Worm (Caenorhabditis elegans) whole organism, L4 larva: ENCODE data around the gene srh-212.
A peak's percentile ranks its signal among the peaks of the same experiment; 100 is the strongest.

Source experiments
- D1046.2 ChIP-seq: fragments of 200-800 bp; sonication (Bioruptor generic); IDR thresholded peaks from 2 replicates; pipeline ENCODE4 v1.3.6; 2022; ENCODE audit warnings: missing genetic modification characterization, missing compliant biosample characterization
- F10B5.3 ChIP-seq: sonication (generic microtip); optimal IDR thresholded peaks from 2 replicates; lab custom pipeline; 2016; ENCODE audit warnings: mild to moderate bottlenecking, missing genetic modification characterization, missing compliant biosample characterization
- F26F4.8 ChIP-seq: fragments of 200-800 bp; sonication (Bioruptor generic); conservative IDR thresholded peaks from 2 replicates; pipeline ENCODE4 v1.3.6; 2022; ENCODE audit warnings: missing genetic modification characterization, missing compliant biosample characterization
- F37D6.2 ChIP-seq: sonication (generic microtip); optimal IDR thresholded peaks from 2 replicates; lab custom pipeline; 2016; ENCODE audit warnings: mild to moderate bottlenecking, missing genetic modification characterization, missing compliant biosample characterization
- F44E2.7 ChIP-seq: fragments of 200-800 bp; sonication (Bioruptor generic); IDR thresholded peaks from 2 replicates; pipeline ENCODE4 v2.1.2; 2022; ENCODE audit warnings: missing genetic modification characterization, missing compliant biosample characterization
- R02D3.7 ChIP-seq: fragments of 150-350 bp; sonication (generic microtip); optimal IDR thresholded peaks from 3 replicates; lab custom pipeline; 2014; ENCODE audit warnings: missing biosample characterization, missing genetic modification characterization
- Y5F2A.4 ChIP-seq: fragments of 200-800 bp; sonication (Bioruptor generic); optimal IDR thresholded peaks from 2 replicates; lab custom pipeline; 2018; ENCODE audit warnings: mild to moderate bottlenecking, missing genetic modification characterization, missing compliant biosample characterization
- ZK337.2 ChIP-seq: fragments of 200-800 bp; sonication (Bioruptor generic); IDR thresholded peaks from 2 replicates; pipeline ENCODE4 v1.3.6; 2022; ENCODE audit warnings: missing genetic modification reagents, missing genetic modification characterization, missing compliant biosample characterization
- ZK546.5 ChIP-seq, 2 experiments: sonication (generic microtip); optimal IDR thresholded peaks; 2 replicates each; lab custom pipeline; 2017; ENCODE audit warnings: missing biosample characterization in 2 of 2, missing genetic modification characterization in 2 of 2
- aly-2 ChIP-seq: sonication (generic microtip); optimal IDR thresholded peaks from 2 replicates; lab custom pipeline; 2018; ENCODE audit warnings: missing biosample characterization, missing genetic modification characterization
- ama-1 ChIP-seq: fragments of 150-350 bp; optimal IDR thresholded peaks from 2 replicates; lab custom pipeline; 2014; ENCODE audit warnings: inconsistent platforms, mixed read lengths
- arid-1 ChIP-seq: fragments of 200-800 bp; sonication (Bioruptor generic); conservative IDR thresholded peaks from 2 replicates; pipeline ENCODE4 v1.3.6; 2022; ENCODE audit warnings: missing genetic modification reagents, missing genetic modification characterization, missing compliant biosample characterization
- ceh-20 ChIP-seq: fragments of 200-800 bp; sonication (Bioruptor generic); IDR thresholded peaks from 2 replicates; pipeline ENCODE4 v1.3.6; 2022; ENCODE audit warnings: missing genetic modification reagents, missing genetic modification characterization, missing compliant biosample characterization
- ceh-44 ChIP-seq: fragments of 200-800 bp; sonication (Bioruptor generic); IDR thresholded peaks from 2 replicates; pipeline ENCODE4 v1.3.6; 2022; ENCODE audit warnings: missing genetic modification reagents, missing genetic modification characterization, missing compliant biosample characterization
- cey-2 ChIP-seq: sonication (generic microtip); optimal IDR thresholded peaks from 3 replicates; lab custom pipeline; 2017; ENCODE audit warnings: missing genetic modification characterization, mild to moderate bottlenecking, missing compliant biosample characterization, antibody characterized with exemption, borderline replicate concordance; ENCODE audit not compliant: insufficient read depth
- dmd-6 ChIP-seq: fragments of 200-800 bp; sonication (Bioruptor generic); IDR thresholded peaks from 2 replicates; pipeline ENCODE4 v1.3.6; 2022; ENCODE audit warnings: missing genetic modification reagents, missing genetic modification characterization, missing compliant biosample characterization
- dmd-8 ChIP-seq: fragments of 200-800 bp; sonication (Bioruptor generic); IDR thresholded peaks from 2 replicates; pipeline ENCODE4 v1.3.6; 2022; ENCODE audit warnings: missing genetic modification characterization, missing compliant biosample characterization
- dmd-9 ChIP-seq: fragments of 200-800 bp; sonication (Bioruptor generic); IDR thresholded peaks from 2 replicates; pipeline ENCODE4 v1.3.6; 2022; ENCODE audit warnings: missing genetic modification reagents, missing genetic modification characterization, missing compliant biosample characterization
- egl-27 ChIP-seq: sonication (generic microtip); optimal IDR thresholded peaks from 3 replicates; lab custom pipeline; 2017; ENCODE audit warnings: missing biosample characterization, missing genetic modification reagents, missing genetic modification characterization
- egl-43 ChIP-seq: fragments of 200-800 bp; sonication (Bioruptor generic); IDR thresholded peaks from 2 replicates; pipeline ENCODE4 v1.3.6; 2022; ENCODE audit warnings: missing genetic modification reagents, missing genetic modification characterization, missing compliant biosample characterization
- fkh-10 ChIP-seq: fragments of 150-350 bp; optimal IDR thresholded peaks from 2 replicates; lab custom pipeline; 2014; ENCODE audit warnings: missing biosample characterization, missing genetic modification reagents, missing genetic modification characterization
- fos-1 ChIP-seq: fragments of 150-350 bp; optimal IDR thresholded peaks from 2 replicates; lab custom pipeline; 2014; ENCODE audit warnings: missing biosample characterization, missing genetic modification characterization
- hmg-1.1 ChIP-seq: fragments of 200-800 bp; sonication (Bioruptor generic); IDR thresholded peaks from 2 replicates; pipeline ENCODE4 v1.3.6; 2022; ENCODE audit warnings: missing genetic modification reagents, missing genetic modification characterization, missing compliant biosample characterization
- jun-1 ChIP-seq: fragments of 150-350 bp; optimal IDR thresholded peaks from 2 replicates; lab custom pipeline; 2014; ENCODE audit warnings: missing biosample characterization, missing genetic modification reagents, missing genetic modification characterization
- lin-13 ChIP-seq: fragments of 150-350 bp; optimal IDR thresholded peaks from 2 replicates; lab custom pipeline; 2014; ENCODE audit warnings: missing biosample characterization, missing genetic modification reagents, missing genetic modification characterization
- lin-15B ChIP-seq: fragments of 150-350 bp; sonication (generic microtip); optimal IDR thresholded peaks from 3 replicates; lab custom pipeline; 2014; ENCODE audit warnings: missing biosample characterization, missing genetic modification characterization
- lin-38 ChIP-seq: fragments of 200-800 bp; sonication (Bioruptor generic); IDR thresholded peaks from 2 replicates; pipeline ENCODE4 v1.3.6; 2022; ENCODE audit warnings: missing genetic modification reagents, missing genetic modification characterization, missing compliant biosample characterization
- lir-3 ChIP-seq: sonication (generic microtip); optimal IDR thresholded peaks from 2 replicates; lab custom pipeline; 2016; ENCODE audit warnings: mild to moderate bottlenecking, missing genetic modification characterization, missing compliant biosample characterization
- lsy-2 ChIP-seq, 2 experiments: fragments of 150-350 bp in 1 of 2; sonication (generic microtip) in 1 of 2; optimal IDR thresholded peaks; 2 replicates each; lab custom pipeline; 2014 to 2017; ENCODE audit warnings: missing biosample characterization in 2 of 2, missing genetic modification characterization in 2 of 2
- madf-5 ChIP-seq, 2 experiments: fragments of 200-800 bp; sonication (Bioruptor generic); IDR thresholded peaks; 2 replicates each; pipeline ENCODE4 v1.3.6; 2022; ENCODE audit warnings: missing compliant biosample characterization in 2 of 2, missing genetic modification characterization in 2 of 2
- madf-9 ChIP-seq: fragments of 200-800 bp; sonication (Bioruptor generic); conservative IDR thresholded peaks from 2 replicates; pipeline ENCODE4 v1.3.6; 2022; ENCODE audit warnings: missing genetic modification reagents, missing genetic modification characterization, missing compliant biosample characterization
- mdt-29 ChIP-seq: fragments of 200-800 bp; sonication (Bioruptor generic); IDR thresholded peaks from 2 replicates; pipeline ENCODE4 v1.3.6; 2022; ENCODE audit warnings: missing genetic modification reagents, missing genetic modification characterization, missing compliant biosample characterization
- mep-1 ChIP-seq: fragments of 150-350 bp; sonication (generic microtip); optimal IDR thresholded peaks from 3 replicates; lab custom pipeline; 2014; ENCODE audit warnings: missing biosample characterization, missing genetic modification characterization
- mes-2 ChIP-seq: sonication (generic microtip); optimal IDR thresholded peaks from 2 replicates; lab custom pipeline; 2016; ENCODE audit warnings: missing genotype, mild to moderate bottlenecking, missing genetic modification characterization, missing compliant biosample characterization; ENCODE audit not compliant: poor library complexity, severe bottlenecking
- nhr-10 ChIP-seq: fragments of 150-350 bp; optimal IDR thresholded peaks from 2 replicates; lab custom pipeline; 2014; ENCODE audit warnings: missing biosample characterization, missing genetic modification characterization
- nhr-11 ChIP-seq: fragments of 150-350 bp; optimal IDR thresholded peaks from 2 replicates; lab custom pipeline; 2014; ENCODE audit warnings: missing biosample characterization, missing genetic modification characterization
- nhr-25 ChIP-seq: sonication (generic microtip); optimal IDR thresholded peaks from 2 replicates; lab custom pipeline; 2017; ENCODE audit warnings: missing genetic modification characterization, mild to moderate bottlenecking, missing compliant biosample characterization, antibody characterized with exemption, moderate library complexity, borderline replicate concordance; ENCODE audit not compliant: insufficient read depth
- nhr-28 ChIP-seq: fragments of 150-350 bp; optimal IDR thresholded peaks from 2 replicates; lab custom pipeline; 2014; ENCODE audit warnings: missing biosample characterization, missing genetic modification characterization
- nhr-42 ChIP-seq: fragments of 200-800 bp; sonication (Bioruptor generic); IDR thresholded peaks from 2 replicates; pipeline ENCODE4 v1.3.6; 2022; ENCODE audit warnings: missing genetic modification characterization, missing compliant biosample characterization
- nhr-48 ChIP-seq: sonication (generic microtip); optimal IDR thresholded peaks from 2 replicates; lab custom pipeline; 2016; ENCODE audit warnings: mild to moderate bottlenecking, missing genetic modification characterization, missing compliant biosample characterization
- nhr-6 ChIP-seq: fragments of 150-350 bp; optimal IDR thresholded peaks from 2 replicates; lab custom pipeline; 2014; ENCODE audit warnings: missing biosample characterization, missing genetic modification characterization
- nhr-76 ChIP-seq: fragments of 150-350 bp; optimal IDR thresholded peaks from 2 replicates; lab custom pipeline; 2014; ENCODE audit warnings: missing biosample characterization, missing genetic modification characterization
- pqm-1 ChIP-seq: sonication (generic microtip); optimal IDR thresholded peaks from 2 replicates; lab custom pipeline; 2017; ENCODE audit warnings: missing biosample characterization, missing genetic modification characterization
- rbr-2 ChIP-seq: sonication (generic microtip); optimal IDR thresholded peaks from 2 replicates; lab custom pipeline; 2016; ENCODE audit warnings: missing genotype, missing genetic modification characterization, missing compliant biosample characterization
- set-16 ChIP-seq: fragments of 200-800 bp; sonication (Bioruptor generic); IDR thresholded peaks from 2 replicates; pipeline ENCODE4 v1.3.6; 2022; ENCODE audit warnings: missing genetic modification reagents, missing genetic modification characterization, missing compliant biosample characterization
- skn-1 ChIP-seq: fragments of 150-350 bp; optimal IDR thresholded peaks from 2 replicates; lab custom pipeline; 2014; ENCODE audit warnings: missing biosample characterization, missing genetic modification characterization
- snpc-4 ChIP-seq: fragments of 150-350 bp; optimal IDR thresholded peaks from 2 replicates; lab custom pipeline; 2014; ENCODE audit warnings: missing biosample characterization, missing genetic modification characterization
- tag-97 ChIP-seq: fragments of 200-800 bp; sonication (Bioruptor generic); IDR thresholded peaks from 2 replicates; pipeline ENCODE4 v1.3.6; 2022; ENCODE audit warnings: missing genetic modification characterization, missing compliant biosample characterization
- tra-1 ChIP-seq: fragments of 200-800 bp; sonication (Bioruptor generic); IDR thresholded peaks from 2 replicates; pipeline ENCODE4 v1.3.6; 2022; ENCODE audit warnings: missing genetic modification reagents, missing genetic modification characterization, missing compliant biosample characterization
- unc-39 ChIP-seq: sonication (generic microtip); optimal IDR thresholded peaks from 2 replicates; lab custom pipeline; 2017; ENCODE audit warnings: missing biosample characterization, missing genetic modification characterization
- vab-7 ChIP-seq: fragments of 200-800 bp; sonication (Bioruptor generic); IDR thresholded peaks from 2 replicates; pipeline ENCODE4 v1.3.6; 2022; ENCODE audit warnings: missing genetic modification reagents, missing genetic modification characterization, missing compliant biosample characterization
- zag-1 ChIP-seq: fragments of 150-350 bp; optimal IDR thresholded peaks from 2 replicates; lab custom pipeline; 2014; ENCODE audit warnings: missing biosample characterization, missing genetic modification characterization

Gene srh-212

DNA sequence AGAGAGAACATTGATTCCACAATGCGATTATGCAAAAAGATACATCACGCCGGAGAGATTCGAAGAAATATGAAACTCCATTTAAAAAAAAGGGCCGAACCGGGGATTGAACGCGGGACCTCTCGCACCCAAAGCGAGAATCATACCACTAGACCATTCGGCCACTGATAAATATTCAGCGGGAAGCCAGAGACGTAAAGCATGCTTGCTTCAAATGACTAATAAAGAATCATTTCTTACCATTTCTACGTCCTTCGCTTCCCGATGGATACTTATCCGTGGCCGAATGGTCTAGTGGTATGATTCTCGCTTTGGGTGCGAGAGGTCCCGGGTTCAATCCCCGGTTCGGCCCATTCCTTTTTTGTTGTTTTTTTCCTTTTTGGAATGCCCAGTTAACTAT lies 8.7 kb downstream of the srh-212 start:
- no peak for TF ChIP-seq cey-2 (tag; lab: Kevin White, UChicago)
- TF ChIP-seq ama-1, result no peak
- no peak for TF ChIP-seq fos-1 (tag; lab: Kevin White, UChicago)
- peak; percentile 64 for TF ChIP-seq lin-38
- TF ChIP-seq unc-39 (tag; lab: Kevin White, UChicago), result no peak
- TF ChIP-seq jun-1 (tag; lab: Kevin White, UChicago), result no peak
- peak; percentile 35 for TF ChIP-seq mes-2 (tag; lab: Kevin White, UChicago)
- peak; percentile 58; the same call in 1 of the 2 replicates for TF ChIP-seq vab-7 (GFP tag; lab: Robert Waterston, UW)
- TF ChIP-seq nhr-28 (tag; lab: Kevin White, UChicago), result no peak
- TF ChIP-seq mdt-29, result no peak
- 0 out of 2 replicates have a peak, but pooled peaks have one; percentile 24 for TF ChIP-seq nhr-42 (GFP tag; lab: Robert Waterston, UW)
- no peak for TF ChIP-seq egl-27 (tag; lab: Kevin White, UChicago)
- TF ChIP-seq tra-1 (GFP tag; lab: Robert Waterston, UW), result peak; percentile 55; the same call in 1 of the 2 replicates
- 0 out of 2 replicates have a peak, but pooled peaks have one; percentile 42 for TF ChIP-seq D1046.2 (GFP tag; lab: Robert Waterston, UW)
- TF ChIP-seq lsy-2 (tag; optimal IDR thresholded peaks at IDR 0.05; lab: Kevin White, UChicago), result peak in 1 of 2 experiments; percentile 22
- peak; percentile 42 for TF ChIP-seq lin-13 (GFP tag; lab: Kevin White, UChicago)
- peak; percentile 81 for TF ChIP-seq egl-43 (GFP tag; lab: Robert Waterston, UW)
- no peak for TF ChIP-seq Y5F2A.4
- TF ChIP-seq nhr-76 (tag; lab: Kevin White, UChicago), result no peak
- TF ChIP-seq F26F4.8 (GFP tag; lab: Robert Waterston, UW), result peak; percentile 48; the same call in 1 of the 2 replicates
- no peak for TF ChIP-seq madf-9 (GFP tag; lab: Robert Waterston, UW)
- no peak for TF ChIP-seq nhr-25 (tag; lab: Kevin White, UChicago)
- no peak for TF ChIP-seq lin-15B (tag; lab: Kevin White, UChicago)
- TF ChIP-seq nhr-11 (tag; lab: Kevin White, UChicago), result no peak
- TF ChIP-seq dmd-9 (GFP tag; lab: Robert Waterston, UW), result no peak
- peak; percentile 6 for TF ChIP-seq lir-3
- TF ChIP-seq madf-5 (GFP tag; IDR thresholded peaks at IDR 0.05; lab: Robert Waterston, UW), result peak in 1 of 2 experiments; percentile 63; a peak in 1 of 4 replicates
- no peak for TF ChIP-seq F37D6.2 (tag; lab: Kevin White, UChicago)
- no peak for TF ChIP-seq tag-97 (GFP tag; lab: Robert Waterston, UW)
- TF ChIP-seq arid-1 (GFP tag; lab: Robert Waterston, UW), result 0 out of 2 replicates have a peak, but pooled peaks have one; percentile 36
- no peak for TF ChIP-seq pqm-1 (tag; lab: Kevin White, UChicago)
- TF ChIP-seq R02D3.7 (tag; lab: Kevin White, UChicago), result no peak
- 0 out of 2 replicates have a peak, but pooled peaks have one; percentile 7 for TF ChIP-seq ceh-44
- peak; percentile 84 for TF ChIP-seq dmd-8 (GFP tag; lab: Robert Waterston, UW)
- no peak for TF ChIP-seq nhr-6
- TF ChIP-seq F10B5.3 (tag; lab: Kevin White, UChicago), result no peak
- no peak for TF ChIP-seq ZK337.2 (GFP tag; lab: Robert Waterston, UW)
- TF ChIP-seq aly-2 (tag; lab: Kevin White, UChicago), result no peak
- TF ChIP-seq rbr-2 (tag; lab: Kevin White, UChicago), result no peak
- TF ChIP-seq ZK546.5 (tag; optimal IDR thresholded peaks at IDR 0.05; lab: Kevin White, UChicago), result no peak
- no peak for TF ChIP-seq skn-1
- peak; percentile 24 for TF ChIP-seq dmd-6 (GFP tag; lab: Robert Waterston, UW)
- TF ChIP-seq nhr-10, result no peak
- peak; percentile 54; the same call in 1 of the 2 replicates for TF ChIP-seq ceh-20
- TF ChIP-seq nhr-48 (tag; lab: Kevin White, UChicago), result no peak
- no peak for TF ChIP-seq snpc-4 (tag; lab: Kevin White, UChicago)
- TF ChIP-seq hmg-1.1 (GFP tag; lab: Robert Waterston, UW), result peak; percentile 44; the same call in 1 of the 2 replicates
- no peak for TF ChIP-seq set-16
- TF ChIP-seq F44E2.7 (GFP tag; lab: Robert Waterston, UW), result no peak
- TF ChIP-seq zag-1 (tag; lab: Kevin White, UChicago), result no peak
- no peak for TF ChIP-seq mep-1 (tag; lab: Kevin White, UChicago)
- no peak for TF ChIP-seq fkh-10 (GFP tag; lab: Kevin White, UChicago)
